Worm (Caenorhabditis elegans) whole organism, late embryonic: ENCODE data around the gene Y22D7AR.3.

Experiments used
- C38D4.7 ChIP-seq: fragments of 200-800 bp; sonication (Bioruptor generic); optimal IDR thresholded peaks from 2 replicates; lab custom pipeline; 2018; ENCODE audit warnings: mild to moderate bottlenecking, missing genetic modification characterization, moderate library complexity, missing compliant biosample characterization
- F13H6.1 ChIP-seq: sonication (generic microtip); optimal IDR thresholded peaks from 2 replicates; lab custom pipeline; 2016; ENCODE audit warnings: missing genetic modification characterization, missing compliant biosample characterization
- K09A11.1 ChIP-seq: sonication (generic microtip); optimal IDR thresholded peaks from 2 replicates; lab custom pipeline; 2017; ENCODE audit warnings: antibody characterized with exemption, mild to moderate bottlenecking, missing genetic modification characterization, missing compliant biosample characterization; ENCODE audit not compliant: insufficient read depth
- T23F11.4 ChIP-seq: fragments of 200-800 bp; sonication (Bioruptor generic); optimal IDR thresholded peaks from 2 replicates; lab custom pipeline; 2018; ENCODE audit warnings: mild to moderate bottlenecking, missing genetic modification characterization, missing compliant biosample characterization
- Y22D7AL.16 ChIP-seq: sonication (generic microtip); optimal IDR thresholded peaks from 2 replicates; lab custom pipeline; 2016; ENCODE audit warnings: missing genetic modification characterization, missing compliant biosample characterization
- ahr-1 ChIP-seq: sonication (generic microtip); optimal IDR thresholded peaks from 2 replicates; lab custom pipeline; 2016; ENCODE audit warnings: missing genetic modification characterization, missing compliant biosample characterization
- ceh-14 ChIP-seq: sonication (generic microtip); optimal IDR thresholded peaks from 2 replicates; lab custom pipeline; 2016; ENCODE audit warnings: missing genotype, missing genetic modification characterization, missing compliant biosample characterization
- ceh-22 ChIP-seq: sonication (generic microtip); optimal IDR thresholded peaks from 2 replicates; lab custom pipeline; 2017; ENCODE audit warnings: missing biosample characterization, missing genetic modification characterization
- ceh-24 ChIP-seq: sonication (generic microtip); optimal IDR thresholded peaks from 2 replicates; lab custom pipeline; 2016; ENCODE audit warnings: mild to moderate bottlenecking, missing genetic modification characterization, missing compliant biosample characterization
- ceh-48 ChIP-seq: sonication (generic microtip); optimal IDR thresholded peaks from 2 replicates; lab custom pipeline; 2016; ENCODE audit warnings: missing genetic modification characterization, inconsistent platforms, missing compliant biosample characterization
- ceh-6 ChIP-seq: fragments of 200-800 bp; sonication (Bioruptor generic); optimal IDR thresholded peaks from 2 replicates; lab custom pipeline; 2018; ENCODE audit warnings: mild to moderate bottlenecking, missing genetic modification characterization, missing compliant biosample characterization
- ceh-9 ChIP-seq: sonication (generic microtip); optimal IDR thresholded peaks from 2 replicates; lab custom pipeline; 2016; ENCODE audit warnings: mild to moderate bottlenecking, missing genetic modification characterization, inconsistent platforms, missing compliant biosample characterization
- che-1 ChIP-seq: sonication (generic microtip); optimal IDR thresholded peaks from 2 replicates; lab custom pipeline; 2016; ENCODE audit warnings: mild to moderate bottlenecking, missing genetic modification characterization, missing compliant biosample characterization
- dve-1 ChIP-seq: sonication (generic microtip); optimal IDR thresholded peaks from 2 replicates; lab custom pipeline; 2017; ENCODE audit warnings: antibody characterized with exemption, mild to moderate bottlenecking, missing genetic modification characterization, missing compliant biosample characterization
- elt-2 ChIP-seq: sonication (generic microtip); optimal IDR thresholded peaks from 2 replicates; lab custom pipeline; 2016; ENCODE audit warnings: missing genetic modification reagents, missing genetic modification characterization, missing compliant biosample characterization
- fax-1 ChIP-seq: sonication (generic microtip); optimal IDR thresholded peaks from 2 replicates; lab custom pipeline; 2016; ENCODE audit warnings: missing genotype, missing genetic modification characterization, missing compliant biosample characterization
- fkh-10 ChIP-seq: fragments of 150-350 bp; optimal IDR thresholded peaks from 2 replicates; lab custom pipeline; 2014; ENCODE audit warnings: missing biosample characterization, missing genetic modification reagents, missing genetic modification characterization
- hlh-15 ChIP-seq: sonication (generic microtip); optimal IDR thresholded peaks from 2 replicates; lab custom pipeline; 2016; ENCODE audit warnings: missing genetic modification characterization, missing compliant biosample characterization
- hlh-6 ChIP-seq: sonication (generic microtip); optimal IDR thresholded peaks from 2 replicates; lab custom pipeline; 2016; ENCODE audit warnings: missing genotype, missing genetic modification characterization, missing compliant biosample characterization
- lim-6 ChIP-seq: sonication (generic microtip); optimal IDR thresholded peaks from 2 replicates; lab custom pipeline; 2016; ENCODE audit warnings: missing genetic modification characterization, missing compliant biosample characterization
- lin-11 ChIP-seq: fragments of 200-800 bp; sonication (Bioruptor generic); optimal IDR thresholded peaks from 2 replicates; lab custom pipeline; 2018; ENCODE audit warnings: mild to moderate bottlenecking, missing genetic modification characterization, missing compliant biosample characterization
- madf-2 ChIP-seq: sonication (generic microtip); optimal IDR thresholded peaks from 2 replicates; lab custom pipeline; 2017; ENCODE audit warnings: missing genetic modification characterization, missing compliant biosample characterization
- nhr-11 ChIP-seq: fragments of 150-350 bp; optimal IDR thresholded peaks from 2 replicates; lab custom pipeline; 2014; ENCODE audit warnings: missing biosample characterization, missing genetic modification characterization
- odd-2 ChIP-seq: sonication (generic microtip); optimal IDR thresholded peaks from 2 replicates; lab custom pipeline; 2017; ENCODE audit warnings: antibody characterized with exemption, mild to moderate bottlenecking, missing genetic modification characterization, missing compliant biosample characterization
- pag-3 ChIP-seq: sonication (generic microtip); optimal IDR thresholded peaks from 2 replicates; lab custom pipeline; 2016; ENCODE audit warnings: missing compliant biosample characterization, missing genetic modification characterization, borderline replicate concordance
- pax-1 ChIP-seq: fragments of 150-350 bp; optimal IDR thresholded peaks from 2 replicates; lab custom pipeline; 2014; ENCODE audit warnings: missing biosample characterization, missing genetic modification characterization
- rnt-1 ChIP-seq: sonication (generic microtip); optimal IDR thresholded peaks from 2 replicates; lab custom pipeline; 2016; ENCODE audit warnings: missing genetic modification characterization, missing compliant biosample characterization
- sox-2 ChIP-seq: fragments of 200-800 bp; sonication (Bioruptor generic); IDR thresholded peaks from 2 replicates; pipeline ENCODE4 v1.3.6; 2022; ENCODE audit warnings: missing genetic modification reagents, missing genetic modification characterization, missing compliant biosample characterization
- ttx-3 ChIP-seq: sonication (generic microtip); optimal IDR thresholded peaks from 2 replicates; lab custom pipeline; 2016; ENCODE audit warnings: missing genetic modification reagents, missing genetic modification characterization, missing compliant biosample characterization
- unc-3 ChIP-seq, 2 experiments: fragments of 200-800 bp in 1 of 2; sonication (Bioruptor generic) in 1 of 2; sonication (generic microtip) in 1 of 2; conservative IDR thresholded peaks in 1 of 2; optimal IDR thresholded peaks in 1 of 2; 2 replicates each; pipeline versions ENCODE4 v1.3.6 to Lab custom; 2016 to 2022; ENCODE audit warnings: missing compliant biosample characterization in 2 of 2, missing genetic modification characterization in 2 of 2, missing genetic modification reagents in 1 of 2
- unc-42 ChIP-seq: sonication (generic microtip); optimal IDR thresholded peaks from 2 replicates; lab custom pipeline; 2016; ENCODE audit warnings: missing genotype, missing genetic modification characterization, missing compliant biosample characterization
- ztf-16 ChIP-seq: sonication (generic microtip); optimal IDR thresholded peaks from 2 replicates; lab custom pipeline; 2017; ENCODE audit warnings: missing genetic modification characterization, missing compliant biosample characterization

The Y22D7AR.3 gene

ce11 chrIII:1634270-1634669, 31.4 kb downstream of the Y22D7AR.3 start, which contains the start of gene Y22D7AL.11:
Gene Y22D7AL.11 (minus strand): TSS chrIII:1634370.
- TF ChIP-seq ceh-24 (tag; lab: Kevin White, UChicago) (no peak), rnt-1 (tag; lab: Kevin White, UChicago) (no peak), fax-1 (tag; lab: Kevin White, UChicago) (no peak), hlh-15 (tag; lab: Kevin White, UChicago) (no peak), fkh-10 (GFP tag; lab: Kevin White, UChicago) (no peak), ahr-1 (no peak), lim-6 (no peak)

ce11 chrIII:1626524-1626923, 39.1 kb downstream of the Y22D7AR.3 start, which contains the start of gene Y22D7AL.4:
Gene Y22D7AL.4 (plus strand): TSS chrIII:1626632.
- TF ChIP-seq sox-2 (no peak), C38D4.7 (GFP tag; lab: Kevin White, UChicago) (no peak), F13H6.1 (tag; lab: Kevin White, UChicago) (no peak), ttx-3 (tag; lab: Kevin White, UChicago) (no peak), dve-1 (tag; lab: Kevin White, UChicago) (no peak), hlh-6 (tag; lab: Kevin White, UChicago) (no peak), ceh-22 (tag; lab: Kevin White, UChicago) (no peak), ceh-6 (GFP tag; lab: Kevin White, UChicago) (no peak)

ce11 chrIII:1625660-1626275, 39.9 kb downstream of the Y22D7AR.3 start:
- TF ChIP-seq ceh-48 (tag; lab: Kevin White, UChicago): no peak
- no peak for TF ChIP-seq Y22D7AL.16 (tag; lab: Kevin White, UChicago)
- TF ChIP-seq pax-1 (tag; lab: Kevin White, UChicago): no peak
- no peak for TF ChIP-seq ceh-14 (tag; lab: Kevin White, UChicago)
- no peak for TF ChIP-seq K09A11.1 (tag; lab: Kevin White, UChicago)

- TF ChIP-seq pag-3 (no peak), elt-2 (tag; lab: Kevin White, UChicago) (peak; percentile 41)
Observed at ce11 chrIII:1622329-1622728, 43.3 kb downstream of the Y22D7AR.3 start.

- no peak for TF ChIP-seq unc-42 (tag; lab: Kevin White, UChicago)
- TF ChIP-seq che-1 (tag; lab: Kevin White, UChicago): no peak
- TF ChIP-seq ceh-24 (tag; lab: Kevin White, UChicago): no peak
- no peak for TF ChIP-seq lin-11 (tag; lab: Kevin White, UChicago)
- no peak for TF ChIP-seq madf-2 (tag; lab: Kevin White, UChicago)
- TF ChIP-seq pax-1 (tag; lab: Kevin White, UChicago): no peak
- no peak for TF ChIP-seq nhr-11 (tag; lab: Kevin White, UChicago)
- TF ChIP-seq ztf-16 (tag; lab: Kevin White, UChicago): no peak
- TF ChIP-seq unc-3 (GFP tag; conservative IDR thresholded peaks at IDR 0.05; lab: Robert Waterston, UW): no peak
- no peak for TF ChIP-seq unc-3 (tag; optimal IDR thresholded peaks at IDR 0.05; lab: Kevin White, UChicago)
- no peak for TF ChIP-seq ceh-9
- TF ChIP-seq T23F11.4 (GFP tag; lab: Kevin White, UChicago): no peak
- no peak for TF ChIP-seq pag-3
- no peak for TF ChIP-seq hlh-15 (tag; lab: Kevin White, UChicago)
- TF ChIP-seq odd-2 (tag; lab: Kevin White, UChicago): no peak
- TF ChIP-seq fax-1 (tag; lab: Kevin White, UChicago): no peak
- TF ChIP-seq C38D4.7 (GFP tag; lab: Kevin White, UChicago): no peak
Observed at ce11 chrIII:1621330-1621729, 44.3 kb downstream of the Y22D7AR.3 start.
